Fruit fly (Drosophila melanogaster): Measurements from ENCODE around the gene Bace.

- TF ChIP-seq CG8478 (optimal IDR thresholded peaks at IDR 0.05) (no peak), CTCF (optimal IDR thresholded peaks at IDR 0.05) (no peak)
Observed at dm6 chr2L:8534515-8535295, 38.6 kb upstream of the Bace start.
